Fruit fly (Drosophila melanogaster) whole organism, embryonic: ENCODE results near the gene yps.

Experiments used
- CG10209 ChIP-seq: fragments of 200-800 bp; sonication (Bioruptor generic); optimal IDR thresholded peaks from 3 replicates; lab custom pipeline; 2017; ENCODE audit warnings: missing biosample characterization, mild to moderate bottlenecking, missing genetic modification characterization, missing genetic modification reagents
- CG11398 ChIP-seq: fragments of 200-800 bp; sonication (Bioruptor generic); optimal IDR thresholded peaks from 2 replicates; lab custom pipeline; 2016; ENCODE audit warnings: missing biosample characterization, missing genetic modification characterization
- CG11696 ChIP-seq: fragments of 200-800 bp; sonication (Bioruptor generic); IDR thresholded peaks from 2 replicates; pipeline ENCODE4 v1.3.6; 2022; ENCODE audit warnings: missing biosample characterization, missing genetic modification characterization
- CG12071 ChIP-seq: fragments of 200-800 bp; sonication (Bioruptor generic); optimal IDR thresholded peaks from 3 replicates; lab custom pipeline; 2018; ENCODE audit warnings: missing biosample characterization, mild to moderate bottlenecking, missing genetic modification characterization
- CG12299 ChIP-seq: fragments of 200-800 bp; sonication (Bioruptor generic); optimal IDR thresholded peaks from 2 replicates; lab custom pipeline; 2018; ENCODE audit warnings: missing biosample characterization, mild to moderate bottlenecking, missing genetic modification characterization
- CG12942 ChIP-seq: fragments of 200-800 bp; sonication (Bioruptor generic); optimal IDR thresholded peaks from 3 replicates; lab custom pipeline; 2016; ENCODE audit warnings: missing biosample characterization, missing genetic modification characterization
- CG14965 ChIP-seq: fragments of 200-800 bp; sonication (Bioruptor generic); optimal IDR thresholded peaks from 2 replicates; lab custom pipeline; 2016; ENCODE audit warnings: missing biosample characterization, missing genetic modification characterization, borderline replicate concordance
- CG15696 ChIP-seq: fragments of 200-800 bp; sonication (Bioruptor generic); optimal IDR thresholded peaks from 2 replicates; lab custom pipeline; 2019; ENCODE audit warnings: missing biosample characterization, mild to moderate bottlenecking, missing genetic modification characterization, moderate library complexity
- CG1602 ChIP-seq: fragments of 200-800 bp; sonication (Bioruptor generic); optimal IDR thresholded peaks from 3 replicates; lab custom pipeline; 2016; ENCODE audit warnings: missing biosample characterization, missing genetic modification characterization
- CG16815 ChIP-seq: fragments of 200-800 bp; sonication (Bioruptor generic); optimal IDR thresholded peaks from 3 replicates; lab custom pipeline; 2017; ENCODE audit warnings: missing biosample characterization, mild to moderate bottlenecking, missing genetic modification characterization
- CG18764 ChIP-seq: fragments of 200-800 bp; sonication (Bioruptor generic); optimal IDR thresholded peaks from 3 replicates; lab custom pipeline; 2016; ENCODE audit warnings: missing biosample characterization, missing genetic modification characterization
- CG2875 ChIP-seq: fragments of 200-800 bp; sonication (Bioruptor generic); optimal IDR thresholded peaks from 2 replicates; lab custom pipeline; 2017; ENCODE audit warnings: missing biosample characterization, mild to moderate bottlenecking, missing genetic modification characterization, missing genetic modification reagents
- CG34422 ChIP-seq: fragments of 200-800 bp; sonication (Bioruptor generic); IDR thresholded peaks from 3 replicates; pipeline ENCODE4 v1.3.6; 2022; ENCODE audit warnings: missing biosample characterization, missing genetic modification characterization
- CG3726 ChIP-seq: fragments of 200-800 bp; sonication (Bioruptor generic); IDR thresholded peaks from 3 replicates; pipeline ENCODE4, ENCODE4 v1.3.6; 2022; ENCODE audit warnings: missing biosample characterization, missing genetic modification characterization
- CG4854 ChIP-seq: fragments of 200-800 bp; sonication (Bioruptor generic); optimal IDR thresholded peaks from 2 replicates; lab custom pipeline; 2016; ENCODE audit warnings: missing biosample characterization, missing genetic modification characterization, inconsistent platforms
- CG6813 ChIP-seq: fragments of 200-800 bp; sonication (Bioruptor generic); optimal IDR thresholded peaks from 2 replicates; lab custom pipeline; 2017; ENCODE audit warnings: missing biosample characterization, missing genetic modification characterization, mild to moderate bottlenecking, moderate library complexity, missing genetic modification reagents
- CG9876 ChIP-seq: fragments of 200-800 bp; sonication (Bioruptor generic); optimal IDR thresholded peaks from 2 replicates; lab custom pipeline; 2016; ENCODE audit warnings: missing biosample characterization, missing genetic modification characterization
- CG9932 ChIP-seq: fragments of 200-800 bp; sonication (Bioruptor generic); IDR thresholded peaks from 2 replicates; pipeline ENCODE4 v1.3.6; 2022; ENCODE audit warnings: missing biosample characterization, missing genetic modification characterization
- Chrac-16 ChIP-seq: fragments of 200-800 bp; sonication (Bioruptor generic); optimal IDR thresholded peaks from 3 replicates; lab custom pipeline; 2016; ENCODE audit warnings: missing biosample characterization, missing genetic modification characterization
- D19B ChIP-seq: fragments of 200-800 bp; sonication (Bioruptor generic); optimal IDR thresholded peaks from 2 replicates; lab custom pipeline; 2017; ENCODE audit warnings: missing biosample characterization, mild to moderate bottlenecking, missing genetic modification characterization
- Ets65A ChIP-seq: fragments of 200-800 bp; sonication (Bioruptor generic); peaks from one replicate; lab custom pipeline; 2016; ENCODE audit warnings: missing biosample characterization, missing genetic modification characterization
- Gug ChIP-seq: fragments of 200-800 bp; sonication (Bioruptor generic); IDR thresholded peaks from 4 replicates; pipeline ENCODE4 v1.3.6; 2022; ENCODE audit warnings: missing biosample characterization, missing genetic modification characterization
- Hmr ChIP-seq: fragments of 200-800 bp; sonication (Bioruptor generic); optimal IDR thresholded peaks from 3 replicates; lab custom pipeline; 2017; ENCODE audit warnings: mild to moderate bottlenecking, missing biosample characterization, missing genetic modification reagents, missing genetic modification characterization
- Hr3 ChIP-seq: fragments of 200-800 bp; sonication (Bioruptor generic); optimal IDR thresholded peaks from 3 replicates; lab custom pipeline; 2016; ENCODE audit warnings: missing biosample characterization, missing genetic modification characterization
- Hsf ChIP-seq: fragments of 200-800 bp; sonication (Bioruptor generic); optimal IDR thresholded peaks from 3 replicates; lab custom pipeline; 2016; ENCODE audit warnings: missing biosample characterization, missing genetic modification characterization
- Lpt ChIP-seq: fragments of >200 bp; optimal IDR thresholded peaks from 2 replicates; lab custom pipeline; 2018; ENCODE audit warnings: missing biosample characterization, missing genetic modification characterization
- Sin3A ChIP-seq: fragments of >200 bp; optimal IDR thresholded peaks from 2 replicates; lab custom pipeline; 2018
- Ssrp ChIP-seq: fragments of 200-800 bp; sonication (Bioruptor generic); optimal IDR thresholded peaks from 2 replicates; lab custom pipeline; 2018; ENCODE audit warnings: missing biosample characterization, mild to moderate bottlenecking, missing genetic modification characterization, moderate library complexity
- Taf1 ChIP-seq: fragments of 200-800 bp; sonication (Bioruptor generic); IDR thresholded peaks from 2 replicates; pipeline ENCODE4 v1.3.6; 2022; ENCODE audit warnings: missing biosample characterization, missing genetic modification characterization
- bowl ChIP-seq: fragments of 200-800 bp; sonication (Bioruptor generic); IDR thresholded peaks from 2 replicates; pipeline ENCODE4 v1.3.6; 2022; ENCODE audit warnings: missing biosample characterization, missing genetic modification characterization
- br ChIP-seq: fragments of >200 bp; optimal IDR thresholded peaks from 2 replicates; lab custom pipeline; 2017
- chif ChIP-seq, 2 experiments: fragments of 200-800 bp; sonication (Bioruptor generic); optimal IDR thresholded peaks; 3 replicates each; lab custom pipeline; 2016; ENCODE audit warnings: missing biosample characterization in 2 of 2, missing genetic modification characterization in 2 of 2
- ci ChIP-seq: fragments of 200-800 bp; sonication (Bioruptor generic); IDR thresholded peaks from 3 replicates; pipeline ENCODE4 v1.3.6; 2022; ENCODE audit warnings: missing biosample characterization, missing genetic modification characterization
- dan ChIP-seq: fragments of 200-800 bp; sonication (Bioruptor generic); IDR thresholded peaks from 2 replicates; pipeline ENCODE4 v1.3.6; 2022; ENCODE audit warnings: missing biosample characterization, missing genetic modification characterization
- dmrt11E ChIP-seq: fragments of 200-800 bp; sonication (Bioruptor generic); optimal IDR thresholded peaks from 3 replicates; lab custom pipeline; 2018; ENCODE audit warnings: missing biosample characterization, mild to moderate bottlenecking, missing genetic modification characterization, moderate library complexity
- fd102C ChIP-seq: fragments of 200-800 bp; sonication (Bioruptor generic); optimal IDR thresholded peaks from 2 replicates; lab custom pipeline; 2018; ENCODE audit warnings: missing biosample characterization, mild to moderate bottlenecking, missing genetic modification characterization, moderate library complexity
- fd96Cb ChIP-seq: fragments of 200-800 bp; sonication (Bioruptor generic); optimal IDR thresholded peaks from 2 replicates; lab custom pipeline; 2018; ENCODE audit warnings: missing biosample characterization, mild to moderate bottlenecking, missing genetic modification characterization, moderate library complexity
- gro ChIP-seq: fragments of 200-800 bp; sonication (Bioruptor generic); optimal IDR thresholded peaks from 2 replicates; lab custom pipeline; 2016; ENCODE audit warnings: missing biosample characterization, missing genetic modification characterization
- klu ChIP-seq: fragments of 200-800 bp; sonication (Bioruptor generic); IDR thresholded peaks from 2 replicates; pipeline ENCODE4 v1.3.6; 2022; ENCODE audit warnings: missing biosample characterization, missing genetic modification characterization
- maf-S ChIP-seq: fragments of 200-800 bp; sonication (Bioruptor generic); optimal IDR thresholded peaks from 2 replicates; lab custom pipeline; 2016; ENCODE audit warnings: missing biosample characterization, missing genetic modification characterization
- mam ChIP-seq: fragments of 200-800 bp; sonication (Bioruptor generic); optimal IDR thresholded peaks from 3 replicates; lab custom pipeline; 2016; ENCODE audit warnings: missing biosample characterization, missing genetic modification characterization
- odd ChIP-seq: fragments of 200-800 bp; sonication (Bioruptor generic); optimal IDR thresholded peaks from 2 replicates; lab custom pipeline; 2017; ENCODE audit warnings: missing biosample characterization, mild to moderate bottlenecking, missing genetic modification characterization
- pan ChIP-seq, 4 experiments: fragments of >200 bp in 3 of 4; fragments of 200-800 bp in 1 of 4; sonication (Bioruptor generic) in 1 of 4; optimal IDR thresholded peaks in 3 of 4; IDR thresholded peaks in 1 of 4; 2 replicates each; pipeline versions ENCODE4 v1.3.6 to Lab custom; 2017 to 2022; ENCODE audit warnings: missing biosample characterization in 2 of 4, missing genetic modification characterization in 2 of 4, mixed read lengths in 1 of 4
- repo ChIP-seq: fragments of 200-800 bp; sonication (Bioruptor generic); optimal IDR thresholded peaks from 2 replicates; lab custom pipeline; 2016; ENCODE audit warnings: missing biosample characterization, missing genetic modification characterization
- sob ChIP-seq: fragments of 200-800 bp; sonication (Bioruptor generic); IDR thresholded peaks from 2 replicates; pipeline ENCODE4 v1.3.6; 2022; ENCODE audit warnings: missing biosample characterization, missing genetic modification characterization
- tap ChIP-seq: fragments of 200-800 bp; optimal IDR thresholded peaks from 3 replicates; lab custom pipeline; 2019; ENCODE audit warnings: missing biosample characterization, mild to moderate bottlenecking, missing genetic modification characterization, moderate library complexity
- tna ChIP-seq: fragments of 200-800 bp; sonication (Bioruptor generic); IDR thresholded peaks from 2 replicates; pipeline ENCODE4 v1.3.6; 2022; ENCODE audit warnings: missing biosample characterization, missing genetic modification characterization; ENCODE audit not compliant: partially characterized antibody
- tup ChIP-seq: fragments of 200-800 bp; sonication (Bioruptor generic); optimal IDR thresholded peaks from 2 replicates; lab custom pipeline; 2016; ENCODE audit warnings: missing biosample characterization, mild to moderate bottlenecking, missing genetic modification characterization, moderate library complexity
- vnd ChIP-seq: fragments of 200-800 bp; sonication (Bioruptor generic); IDR thresholded peaks from 3 replicates; pipeline ENCODE4 v1.3.6; 2022; ENCODE audit warnings: missing biosample characterization, missing genetic modification characterization; ENCODE audit not compliant: partially characterized antibody
- wor ChIP-seq: fragments of 200-800 bp; sonication (Bioruptor generic); IDR thresholded peaks from 2 replicates; pipeline ENCODE4 v1.3.6; 2022; ENCODE audit warnings: missing biosample characterization, missing genetic modification characterization

yps gene

dm6 chr3L:12145709-12146694 is 21.1 kb upstream of the yps start, which contains the start of the genes eIF3l and Nrx-IV (continued):
- TF ChIP-seq chif (GFP tag; optimal IDR thresholded peaks at IDR 0.05; lab: Kevin White, UChicago) (no peak), D19B (GFP tag; lab: Kevin White, UChicago) (no peak), Hr3 (GFP tag; lab: Kevin White, UChicago) (no peak), bowl (GFP tag; lab: Robert Waterston, UW) (no peak), ci (GFP tag; lab: Robert Waterston, UW) (peak; percentile 28; the same call in 1 of the 3 replicates), CG12299 (tag; lab: Kevin White, UChicago) (no peak), tna (GFP tag; lab: Robert Waterston, UW) (0 out of 2 replicates have a peak, but pooled peaks have one; percentile 22), CG12071 (GFP tag; lab: Kevin White, UChicago) (no peak), Lpt (no peak), gro (GFP tag; lab: Kevin White, UChicago) (no peak), CG4854 (GFP tag; lab: Kevin White, UChicago) (no peak), Hmr (GFP tag; lab: Kevin White, UChicago) (no peak), Gug (no peak), CG9876 (no peak), CG10209 (GFP tag; lab: Kevin White, UChicago) (no peak), fd102C (GFP tag; lab: Kevin White, UChicago) (no peak), klu (GFP tag; lab: Robert Waterston, UW) (no peak), pan (optimal IDR thresholded peaks at IDR 0.05; lab: Kevin White, UChicago) (no peak), pan (GFP tag; optimal IDR thresholded peaks at IDR 0.05 in 1 of 2, IDR thresholded peaks at IDR 0.05 in 1 of 2) (no peak), Chrac-16 (GFP tag; lab: Kevin White, UChicago) (no peak), dan (no peak), tap (no peak), Sin3A (lab: Kevin White, UChicago) (peak; percentile 24), Taf1 (GFP tag; lab: Robert Waterston, UW) (no peak), tup (GFP tag; lab: Kevin White, UChicago) (no peak), dmrt11E (tag; lab: Kevin White, UChicago) (no peak), CG34422 (GFP tag; lab: Robert Waterston, UW) (no peak), vnd (peak; percentile 64; the same call in 1 of the 3 replicates), CG11696 (no peak), Hsf (no peak), CG16815 (GFP tag; lab: Kevin White, UChicago) (no peak), br (lab: Kevin White, UChicago) (no peak), CG2875 (GFP tag; lab: Kevin White, UChicago) (no peak), fd96Cb (tag; lab: Kevin White, UChicago) (no peak), CG14965 (GFP tag; lab: Kevin White, UChicago) (no peak), Ets65A (no peak), CG9932 (GFP tag; lab: Robert Waterston, UW) (no peak), wor (GFP tag; lab: Robert Waterston, UW) (no peak), CG11398 (GFP tag; lab: Kevin White, UChicago) (no peak), CG15696 (tag; lab: Kevin White, UChicago) (no peak), repo (GFP tag; lab: Kevin White, UChicago) (no peak), CG6813 (GFP tag; lab: Kevin White, UChicago) (no peak), odd (GFP tag; lab: Kevin White, UChicago) (no peak), maf-S (GFP tag; lab: Kevin White, UChicago) (no peak), CG1602 (GFP tag; lab: Kevin White, UChicago) (no peak), sob (GFP tag; lab: Robert Waterston, UW) (no peak), Ssrp (tag; lab: Kevin White, UChicago) (no peak), CG3726 (no peak), CG18764 (GFP tag; lab: Kevin White, UChicago) (no peak), CG12942 (GFP tag; lab: Kevin White, UChicago) (no peak), mam (GFP tag; lab: Kevin White, UChicago) (no peak)
